Worm (Caenorhabditis elegans): Measurements from ENCODE around the gene F57C2.4.

The F57C2.4 gene

DNA sequence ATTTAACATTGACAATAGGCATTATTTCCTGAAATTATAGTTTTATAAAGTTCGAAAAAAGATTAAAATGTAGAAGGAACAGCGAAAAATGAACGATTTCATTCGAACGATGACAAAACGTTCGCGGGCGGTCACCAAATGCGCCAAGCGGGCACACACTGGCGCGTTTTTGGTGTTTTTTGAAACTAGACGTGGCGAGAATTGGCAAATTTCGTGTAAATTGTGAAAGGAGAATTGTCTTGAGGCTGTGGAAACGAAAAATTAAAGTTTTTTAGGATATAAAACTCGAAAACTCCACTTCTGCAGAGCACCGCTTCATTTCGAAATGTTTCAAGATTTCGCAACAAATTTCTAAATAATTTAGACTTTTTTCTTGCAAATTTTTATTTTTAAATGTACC, 36.5 kb upstream of the F57C2.4 start, which contains the start of gene usp-14:
TSS of gene usp-14 (minus strand) at position 28 of the 400 bp plus-strand sequence.
- TF ChIP-seq dve-1 (tag; optimal IDR thresholded peaks at IDR 0.05; ENCODE audit: insufficient read depth) (peak; percentile 67), skn-1 (tag; optimal IDR thresholded peaks at IDR 0.05) (no peak), tag-97 (GFP tag; IDR thresholded peaks at IDR 0.05) (no peak), spr-1 (tag; optimal IDR thresholded peaks at IDR 0.05) (peak; percentile 24), T26A8.4 (GFP tag; IDR thresholded peaks at IDR 0.05) (0 out of 2 replicates have a peak, but pooled peaks have one; percentile 23), lsy-2 (tag; optimal IDR thresholded peaks at IDR 0.05) (peak in 1 of 2 experiments; percentile 79), vab-7 (GFP tag; IDR thresholded peaks at IDR 0.05) (0 out of 2 replicates have a peak, but pooled peaks have one; percentile 16), set-16 (GFP tag; IDR thresholded peaks at IDR 0.05) (no peak), dpl-1 (GFP tag; optimal IDR thresholded peaks at IDR 0.05) (peak; percentile 86), ztf-11 (tag; optimal IDR thresholded peaks at IDR 0.05) (no peak), nhr-28 (tag; optimal IDR thresholded peaks at IDR 0.05) (peak; percentile 19), arid-1 (GFP tag; conservative IDR thresholded peaks at IDR 0.05) (no peak), ztf-7 (tag; optimal IDR thresholded peaks at IDR 0.05) (peak; percentile 23), zfp-3 (GFP tag; conservative IDR thresholded peaks at IDR 0.05) (0 out of 2 replicates have a peak, but pooled peaks have one; percentile 23), snpc-1.2 (GFP tag; IDR thresholded peaks at IDR 0.05) (no peak), hif-1 (tag; optimal IDR thresholded peaks at IDR 0.05) (peak in 1 of 2 experiments; percentile 71), dmd-6 (GFP tag; IDR thresholded peaks at IDR 0.05) (peak; percentile 53), lin-38 (GFP tag; IDR thresholded peaks at IDR 0.05) (peak; percentile 71), cey-2 (tag; optimal IDR thresholded peaks at IDR 0.05; ENCODE audit: borderline replicate concordance, insufficient read depth) (no peak), F37D6.2 (tag; optimal IDR thresholded peaks at IDR 0.05) (peak; percentile 15), hmg-1.1 (GFP tag; IDR thresholded peaks at IDR 0.05) (peak; percentile 55; the same call in 1 of the 2 replicates), zip-11 (GFP tag; IDR thresholded peaks at IDR 0.05) (no peak), saeg-2 (GFP tag; IDR thresholded peaks at IDR 0.05) (no peak), nhr-42 (GFP tag; IDR thresholded peaks at IDR 0.05) (peak; percentile 80), unc-62 (GFP tag; optimal IDR thresholded peaks at IDR 0.05 in 1 of 2) (no peak), unc-62 (tag; optimal IDR thresholded peaks at IDR 0.05) (no peak), fkh-10 (GFP tag; optimal IDR thresholded peaks at IDR 0.05) (peak; percentile 21), hlh-30 (tag; optimal IDR thresholded peaks at IDR 0.05; ENCODE audit: insufficient read depth) (peak; percentile 18), nhr-25 (tag; optimal IDR thresholded peaks at IDR 0.05; ENCODE audit: borderline replicate concordance, insufficient read depth) (no peak), pha-4 (GFP tag; IDR thresholded peaks at IDR 0.05) (no peak), pha-4 (tag; optimal IDR thresholded peaks at IDR 0.05) (no peak), rbr-2 (tag; optimal IDR thresholded peaks at IDR 0.05) (peak; percentile 44), mxl-3 (GFP tag; optimal IDR thresholded peaks at IDR 0.05) (peak; percentile 3), ceh-20 (GFP tag; IDR thresholded peaks at IDR 0.05) (peak; percentile 28; the same call in 1 of the 2 replicates), hlh-11 (tag; optimal IDR thresholded peaks at IDR 0.05) (peak; percentile 57), aha-1 (tag) (peak; percentile 98), nhr-77 (tag; optimal IDR thresholded peaks at IDR 0.05) (peak; percentile 60), egl-43 (GFP tag; IDR thresholded peaks at IDR 0.05) (no peak), mes-2 (tag; optimal IDR thresholded peaks at IDR 0.05; ENCODE audit: poor library complexity, severe bottlenecking) (peak; percentile 81), nhr-102 (tag; optimal IDR thresholded peaks at IDR 0.05) (peak; percentile 15), mep-1 (tag; optimal IDR thresholded peaks at IDR 0.05) (peak; percentile 53)

DNA sequence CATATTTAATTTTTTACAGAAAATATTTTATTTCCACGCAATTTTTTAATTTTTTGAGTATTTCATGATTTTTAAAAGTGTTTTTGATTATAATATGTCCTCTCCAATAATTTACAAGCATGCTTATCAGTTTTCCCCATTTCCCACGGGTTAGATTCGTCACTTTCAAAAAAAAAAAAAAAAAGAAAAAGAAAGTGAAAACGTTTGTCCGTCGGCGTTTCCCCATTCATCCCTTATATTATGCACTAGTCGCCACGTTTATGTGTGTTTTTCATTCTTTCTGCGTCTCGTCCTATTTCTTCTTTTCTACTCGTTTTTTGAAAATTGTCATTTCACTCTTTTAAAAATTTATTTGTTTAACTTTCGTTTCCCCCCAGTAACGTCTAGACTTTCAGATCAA, 35.7 kb upstream of the F57C2.4 start, which contains the start of gene vnut-1:
TSS of gene vnut-1 (plus strand) at position 396 of the 400 bp plus-strand sequence.
- TF ChIP-seq hlh-11 (tag; optimal IDR thresholded peaks at IDR 0.05) (peak; percentile 32), nhr-48 (tag; optimal IDR thresholded peaks at IDR 0.05) (peak; percentile 57), dmd-6 (GFP tag; IDR thresholded peaks at IDR 0.05) (peak; percentile 43), hmg-1.1 (GFP tag; IDR thresholded peaks at IDR 0.05) (peak; percentile 37; the same call in 1 of the 2 replicates), ztf-7 (tag; optimal IDR thresholded peaks at IDR 0.05) (no peak), zfp-2 (tag; optimal IDR thresholded peaks at IDR 0.05) (no peak), mep-1 (tag; optimal IDR thresholded peaks at IDR 0.05) (peak; percentile 66), hlh-30 (tag; optimal IDR thresholded peaks at IDR 0.05; ENCODE audit: insufficient read depth) (peak; percentile 55), mdl-1 (tag; optimal IDR thresholded peaks at IDR 0.05) (peak in 1 of 2 experiments; percentile 72), hif-1 (tag; optimal IDR thresholded peaks at IDR 0.05) (peak in 1 of 2 experiments; percentile 62), lin-39 (tag; optimal IDR thresholded peaks at IDR 0.05) (no peak), zag-1 (tag; optimal IDR thresholded peaks at IDR 0.05) (no peak), nhr-28 (tag; optimal IDR thresholded peaks at IDR 0.05) (peak; percentile 78), cey-2 (tag; optimal IDR thresholded peaks at IDR 0.05; ENCODE audit: borderline replicate concordance, insufficient read depth) (peak; percentile 68), nhr-77 (tag; optimal IDR thresholded peaks at IDR 0.05) (peak; percentile 92), lsy-2 (tag; optimal IDR thresholded peaks at IDR 0.05) (peak in 1 of 2 experiments; percentile 66), aha-1 (tag) (peak; percentile 97), daf-16 (GFP tag; optimal IDR thresholded peaks at IDR 0.05) (no peak), daf-16 (tag; optimal IDR thresholded peaks at IDR 0.05) (peak; percentile 70), dpl-1 (GFP tag; optimal IDR thresholded peaks at IDR 0.05) (peak; percentile 29), pqm-1 (tag; optimal IDR thresholded peaks at IDR 0.05) (peak; percentile 79)
